Fruit fly (Drosophila melanogaster): ENCODE results near the gene btsz.

DNA sequence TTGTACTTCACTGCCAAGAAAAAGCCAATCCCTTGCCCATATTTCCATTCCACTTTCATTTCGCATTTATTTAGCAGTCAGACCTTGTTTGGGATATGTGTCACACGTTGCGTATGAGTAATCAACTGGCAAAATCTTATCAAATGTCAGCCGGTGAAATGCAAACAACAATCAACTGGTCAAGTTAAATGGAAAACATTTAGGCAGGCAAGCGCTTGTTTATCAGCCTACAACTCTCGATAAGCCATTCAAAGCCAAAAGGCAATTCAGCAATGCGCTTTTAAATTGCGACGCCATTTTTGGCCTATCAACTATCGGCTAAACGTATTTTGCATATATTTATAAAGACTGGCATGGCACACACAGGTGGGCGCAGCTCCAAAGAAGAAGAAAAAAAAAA is 94.5 kb downstream of the btsz start:
- TF ChIP-seq jing (GFP tag; optimal IDR thresholded peaks at IDR 0.05) (no peak), CG13296 (GFP tag; optimal IDR thresholded peaks at IDR 0.05) (no peak), CG15073 (GFP tag; optimal IDR thresholded peaks at IDR 0.05) (no peak), gfzf (GFP tag; optimal IDR thresholded peaks at IDR 0.05) (no peak), Ptx1 (GFP tag; IDR thresholded peaks at IDR 0.05) (no peak), nau (GFP tag; optimal IDR thresholded peaks at IDR 0.05) (no peak), CG30431 (GFP tag; optimal IDR thresholded peaks at IDR 0.05) (no peak), Camta (GFP tag; optimal IDR thresholded peaks at IDR 0.05) (no peak), CG14860 (GFP tag; IDR thresholded peaks at IDR 0.05; ENCODE audit: partially characterized antibody) (no peak), CG7987 (GFP tag; optimal IDR thresholded peaks at IDR 0.05) (no peak)
